Worm (Caenorhabditis elegans): ENCODE results near the gene rcan-1.

The rcan-1 gene

ce11 chrIII:5639893-5640292, 44.0 kb downstream of the rcan-1 start:
- no peak for TF ChIP-seq elt-1 (tag; optimal IDR thresholded peaks at IDR 0.05)
- no peak for TF ChIP-seq nhr-77 (tag; optimal IDR thresholded peaks at IDR 0.05)
- TF ChIP-seq lin-39 (tag; optimal IDR thresholded peaks at IDR 0.05), result peak; percentile 80
- no peak for TF ChIP-seq egl-5 (tag; optimal IDR thresholded peaks at IDR 0.05)
- TF ChIP-seq nhr-12 (tag; optimal IDR thresholded peaks at IDR 0.05), result no peak
- TF ChIP-seq fkh-10 (GFP tag; optimal IDR thresholded peaks at IDR 0.05), result peak; percentile 70
- TF ChIP-seq nfya-1 (tag; optimal IDR thresholded peaks at IDR 0.05; ENCODE audit: insufficient read depth), result peak; percentile 85
- TF ChIP-seq nhr-237 (tag; optimal IDR thresholded peaks at IDR 0.05), result no peak
- no peak for TF ChIP-seq fkh-2 (tag; optimal IDR thresholded peaks at IDR 0.05)
- TF ChIP-seq eor-1 (tag; optimal IDR thresholded peaks at IDR 0.05), result no peak
- TF ChIP-seq nhr-25 (tag; optimal IDR thresholded peaks at IDR 0.05), result no peak
- TF ChIP-seq mdl-1 (tag; optimal IDR thresholded peaks at IDR 0.05), result no peak
- TF ChIP-seq ztf-11 (tag; optimal IDR thresholded peaks at IDR 0.05), result no peak
- no peak for TF ChIP-seq jun-1 (tag; optimal IDR thresholded peaks at IDR 0.05)
- TF ChIP-seq egl-27 (tag; optimal IDR thresholded peaks at IDR 0.05), result no peak
- TF ChIP-seq snpc-4 (tag; optimal IDR thresholded peaks at IDR 0.05), result peak; percentile 20
- TF ChIP-seq lin-15B (tag; optimal IDR thresholded peaks at IDR 0.05), result peak; percentile 36
- no peak for TF ChIP-seq aly-2 (tag; optimal IDR thresholded peaks at IDR 0.05)

- peak; percentile 12 for TF ChIP-seq elt-2 (tag; optimal IDR thresholded peaks at IDR 0.05)
Measured at ce11 chrIII:5637297-5637876, 46.5 kb downstream of the rcan-1 start.

DNA sequence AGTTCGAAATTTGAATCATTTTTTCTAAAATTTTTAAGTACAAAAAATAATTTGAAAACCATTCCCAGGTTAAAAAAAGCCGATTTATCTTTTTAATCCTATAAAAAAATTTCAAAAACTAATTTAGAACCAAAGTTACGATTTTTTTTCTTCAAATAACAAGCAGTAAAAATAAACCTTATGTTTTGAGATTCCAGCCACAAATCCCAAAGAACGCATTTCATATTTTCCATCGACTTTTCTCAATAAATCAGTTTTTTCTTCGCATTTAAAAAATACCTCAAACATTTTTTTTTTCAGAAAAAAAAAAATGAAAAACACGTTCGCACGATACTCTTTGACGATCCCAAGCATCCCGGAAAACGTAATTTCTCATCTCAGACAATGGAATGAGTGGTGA, 48.7 kb downstream of the rcan-1 start, which contains the start of gene ckk-1:
ckk-1 (plus strand) TSS at position 301 of the 400 bp plus-strand sequence.
- TF ChIP-seq ceh-16 (tag; optimal IDR thresholded peaks at IDR 0.05) (no peak), nhr-11 (tag; optimal IDR thresholded peaks at IDR 0.05) (no peak), zag-1 (tag; optimal IDR thresholded peaks at IDR 0.05) (no peak), nhr-237 (tag; optimal IDR thresholded peaks at IDR 0.05) (no peak), fkh-10 (GFP tag; optimal IDR thresholded peaks at IDR 0.05) (no peak), tbx-2 (tag; optimal IDR thresholded peaks at IDR 0.05) (no peak), aly-2 (tag; optimal IDR thresholded peaks at IDR 0.05) (no peak)

- TF ChIP-seq lin-39 (tag; optimal IDR thresholded peaks at IDR 0.05) (peak; percentile 17), elt-3 (tag; optimal IDR thresholded peaks at IDR 0.05) (no peak)
Measured at ce11 chrIII:5634509-5634908, 49.4 kb downstream of the rcan-1 start.

DNA sequence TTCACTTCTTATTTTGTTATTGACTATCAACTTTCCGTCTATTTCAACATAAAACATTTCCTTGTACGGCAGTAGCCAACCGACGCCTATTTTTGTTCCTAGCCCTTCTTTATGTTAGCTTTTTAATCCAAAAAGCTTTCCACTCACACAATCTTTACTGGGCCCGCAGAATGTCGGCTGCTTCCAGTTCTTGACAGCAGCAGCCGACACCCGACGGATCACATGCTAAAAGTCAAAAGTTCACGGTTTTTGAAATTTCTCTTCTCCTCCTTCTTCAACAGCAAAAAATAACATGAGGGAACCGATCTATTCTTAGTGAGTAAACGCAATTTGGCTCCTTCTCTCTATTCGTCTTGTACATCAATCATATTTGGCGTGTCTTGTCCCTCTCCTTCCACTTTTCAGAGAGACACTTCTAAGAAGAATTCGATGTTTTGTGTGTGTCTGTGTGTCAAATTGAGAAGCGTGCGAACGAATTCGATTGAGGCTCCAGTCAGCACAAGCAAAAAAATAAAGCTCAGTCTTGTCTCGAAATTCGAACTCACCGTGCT, 51.4 kb downstream of the rcan-1 start:
- TF ChIP-seq snpc-4 (tag; optimal IDR thresholded peaks at IDR 0.05), result peak; percentile 94
- TF ChIP-seq pqm-1 (tag; optimal IDR thresholded peaks at IDR 0.05), result no peak
- TF ChIP-seq ztf-4 (tag; optimal IDR thresholded peaks at IDR 0.05), result no peak
- TF ChIP-seq fkh-10 (GFP tag; optimal IDR thresholded peaks at IDR 0.05), result peak; percentile 54
- peak; percentile 41 for TF ChIP-seq lin-39 (tag; optimal IDR thresholded peaks at IDR 0.05)
- no peak for TF ChIP-seq ceh-28 (tag; optimal IDR thresholded peaks at IDR 0.05)
- TF ChIP-seq nfya-1 (tag; optimal IDR thresholded peaks at IDR 0.05; ENCODE audit: insufficient read depth), result peak; percentile 35
- TF ChIP-seq nhr-67 (tag; optimal IDR thresholded peaks at IDR 0.05), result no peak
- no peak for TF ChIP-seq ZK546.5 (tag; optimal IDR thresholded peaks at IDR 0.05)
- no peak for TF ChIP-seq pha-4 (tag; optimal IDR thresholded peaks at IDR 0.05)

Measured in whole organism, L3 larva.